Fruit fly (Drosophila melanogaster) S2 (cell line): Measurements from ENCODE around the gene CG3294.

ENCODE experiments used
- CG8478 ChIP-seq: fragments of >200 bp; optimal IDR thresholded peaks from 2 replicates; lab custom pipeline; 2018
- CTCF ChIP-seq, 2 experiments: fragments of >200 bp; optimal IDR thresholded peaks; 2 replicates each; lab custom pipeline; 2018

- TF ChIP-seq CTCF (optimal IDR thresholded peaks at IDR 0.05; lab: Kevin White, UChicago) (no peak), CG8478 (lab: Kevin White, UChicago) (no peak)
These were observed at the start of gene CG3294 for dm6 chr2L:4794524-4794804.
